Fruit fly (Drosophila melanogaster) whole organism, embryonic: ENCODE data around the gene Awh.

Experiments
- ATbp ChIP-seq: fragments of 200-800 bp; sonication (Bioruptor generic); optimal IDR thresholded peaks from 2 replicates; lab custom pipeline; 2017; ENCODE audit warnings: missing biosample characterization, mild to moderate bottlenecking, missing genetic modification characterization, missing genetic modification reagents
- Bgb ChIP-seq: fragments of 200-800 bp; sonication (Bioruptor generic); IDR thresholded peaks from 2 replicates; pipeline ENCODE4 v1.3.6; 2022; ENCODE audit warnings: missing biosample characterization, missing genetic modification characterization; ENCODE audit not compliant: partially characterized antibody
- CG10565 ChIP-seq: fragments of 200-800 bp; sonication (Bioruptor generic); optimal IDR thresholded peaks from 3 replicates; lab custom pipeline; 2016; ENCODE audit warnings: missing biosample characterization, mild to moderate bottlenecking, missing genetic modification characterization
- CG12104 ChIP-seq: fragments of 200-800 bp; sonication (Bioruptor generic); optimal IDR thresholded peaks from 3 replicates; lab custom pipeline; 2016; ENCODE audit warnings: missing biosample characterization, missing genetic modification characterization
- CG12942 ChIP-seq: fragments of 200-800 bp; sonication (Bioruptor generic); optimal IDR thresholded peaks from 3 replicates; lab custom pipeline; 2016; ENCODE audit warnings: missing biosample characterization, missing genetic modification characterization
- CG14441 ChIP-seq: fragments of 200-800 bp; sonication (Bioruptor generic); IDR thresholded peaks from 2 replicates; pipeline ENCODE4 v1.3.6; 2022; ENCODE audit warnings: missing biosample characterization, missing genetic modification characterization
- CG14860 ChIP-seq: fragments of 200-800 bp; sonication (Bioruptor generic); IDR thresholded peaks from 3 replicates; pipeline ENCODE4 v1.3.6; 2022; ENCODE audit warnings: missing biosample characterization, missing genetic modification characterization; ENCODE audit not compliant: partially characterized antibody
- CG15011 ChIP-seq: fragments of 200-800 bp; sonication (Bioruptor generic); optimal IDR thresholded peaks from 3 replicates; lab custom pipeline; 2018; ENCODE audit warnings: missing biosample characterization, mild to moderate bottlenecking, missing genetic modification characterization
- CG17385 ChIP-seq: fragments of 200-800 bp; sonication (Bioruptor generic); optimal IDR thresholded peaks from 3 replicates; lab custom pipeline; 2018; ENCODE audit warnings: missing biosample characterization, mild to moderate bottlenecking, missing genetic modification characterization
- CG18011 ChIP-seq: fragments of 200-800 bp; sonication (Bioruptor generic); optimal IDR thresholded peaks from 2 replicates; lab custom pipeline; 2017; ENCODE audit warnings: missing biosample characterization, missing genetic modification characterization, mild to moderate bottlenecking, moderate library complexity, missing genotype
- CG2875 ChIP-seq: fragments of 200-800 bp; sonication (Bioruptor generic); optimal IDR thresholded peaks from 2 replicates; lab custom pipeline; 2017; ENCODE audit warnings: missing biosample characterization, mild to moderate bottlenecking, missing genetic modification characterization, missing genetic modification reagents
- CG34422 ChIP-seq: fragments of 200-800 bp; sonication (Bioruptor generic); IDR thresholded peaks from 3 replicates; pipeline ENCODE4 v1.3.6; 2022; ENCODE audit warnings: missing biosample characterization, missing genetic modification characterization
- CG4617 ChIP-seq: fragments of 200-800 bp; sonication (Bioruptor generic); optimal IDR thresholded peaks from 3 replicates; lab custom pipeline; 2016; ENCODE audit warnings: missing biosample characterization, missing genetic modification characterization, borderline replicate concordance
- CG6272 ChIP-seq: fragments of 200-800 bp; sonication (Bioruptor generic); IDR thresholded peaks from 2 replicates; pipeline ENCODE4 v1.3.6; 2022; ENCODE audit warnings: missing biosample characterization, missing genetic modification characterization
- CG6654 ChIP-seq: fragments of 200-800 bp; sonication (Bioruptor generic); optimal IDR thresholded peaks from 2 replicates; lab custom pipeline; 2017; ENCODE audit warnings: missing biosample characterization, mild to moderate bottlenecking, missing genetic modification characterization
- CG7839 ChIP-seq: fragments of 200-800 bp; sonication (Bioruptor generic); optimal IDR thresholded peaks from 3 replicates; lab custom pipeline; 2018; ENCODE audit warnings: missing biosample characterization, mild to moderate bottlenecking, missing genetic modification characterization, moderate library complexity
- CG7987 ChIP-seq: fragments of 200-800 bp; sonication (Bioruptor generic); optimal IDR thresholded peaks from 2 replicates; lab custom pipeline; 2018; ENCODE audit warnings: missing biosample characterization, mild to moderate bottlenecking, missing genetic modification characterization, moderate library complexity
- CG8359 ChIP-seq: fragments of 200-800 bp; sonication (Bioruptor generic); optimal IDR thresholded peaks from 2 replicates; lab custom pipeline; 2017; ENCODE audit warnings: missing biosample characterization, mild to moderate bottlenecking, missing genetic modification characterization, borderline replicate concordance
- CHES-1-like ChIP-seq: fragments of 200-800 bp; sonication (Bioruptor generic); optimal IDR thresholded peaks from 2 replicates; lab custom pipeline; 2016; ENCODE audit warnings: missing biosample characterization, missing genetic modification characterization
- CkIIα-i1 ChIP-seq: fragments of 200-800 bp; sonication (Bioruptor generic); IDR thresholded peaks from 2 replicates; pipeline ENCODE4 v1.3.6; 2022; ENCODE audit warnings: missing biosample characterization, missing genetic modification characterization
- D19B ChIP-seq: fragments of 200-800 bp; sonication (Bioruptor generic); optimal IDR thresholded peaks from 2 replicates; lab custom pipeline; 2017; ENCODE audit warnings: missing biosample characterization, mild to moderate bottlenecking, missing genetic modification characterization
- Dip3 ChIP-seq: fragments of 200-800 bp; sonication (Bioruptor generic); optimal IDR thresholded peaks from 3 replicates; lab custom pipeline; 2016; ENCODE audit warnings: missing biosample characterization, missing genetic modification characterization
- E2f1 ChIP-seq: fragments of 200-800 bp; sonication (Bioruptor generic); IDR thresholded peaks from 2 replicates; pipeline ENCODE4 v1.3.6; 2022; ENCODE audit warnings: missing biosample characterization, missing genetic modification characterization
- ERR ChIP-seq: fragments of 200-800 bp; sonication (Bioruptor generic); optimal IDR thresholded peaks from 2 replicates; lab custom pipeline; 2016; ENCODE audit warnings: missing biosample characterization, missing genetic modification characterization
- H2.0 ChIP-seq: fragments of 200-800 bp; sonication (Bioruptor generic); IDR thresholded peaks from 2 replicates; pipeline ENCODE4 v1.3.6; 2022; ENCODE audit warnings: missing biosample characterization, missing genetic modification characterization
- Hr51 ChIP-seq, 2 experiments: fragments of 200-800 bp; sonication (Bioruptor generic); optimal IDR thresholded peaks; 2 replicates in 1 of 2; 3 replicates in 1 of 2; lab custom pipeline; 2016 to 2018; ENCODE audit warnings: missing biosample characterization in 2 of 2, missing genetic modification characterization in 2 of 2, mild to moderate bottlenecking in 1 of 2, moderate library complexity in 1 of 2
- Med ChIP-seq: fragments of 200-800 bp; sonication (Bioruptor generic); peaks from one replicate; lab custom pipeline; 2016; ENCODE audit warnings: missing biosample characterization, missing genetic modification characterization, mild to moderate bottlenecking, inconsistent platforms, moderate library complexity
- NC2α ChIP-seq: fragments of 200-800 bp; sonication (Bioruptor generic); optimal IDR thresholded peaks from 2 replicates; lab custom pipeline; 2016; ENCODE audit warnings: missing biosample characterization, missing genetic modification characterization
- NFAT ChIP-seq: fragments of 200-800 bp; sonication (Bioruptor generic); IDR thresholded peaks from 2 replicates; pipeline ENCODE4 v1.3.6; 2022; ENCODE audit warnings: missing biosample characterization, missing genetic modification characterization
- Nf-YC ChIP-seq: fragments of 200-800 bp; optimal IDR thresholded peaks from 3 replicates; lab custom pipeline; 2019; ENCODE audit warnings: missing biosample characterization, mild to moderate bottlenecking, missing genetic modification characterization, moderate library complexity
- Oaz ChIP-seq: fragments of 200-800 bp; sonication (Bioruptor generic); IDR thresholded peaks from 2 replicates; pipeline ENCODE4 v1.3.6; 2022; ENCODE audit warnings: missing biosample characterization, missing genetic modification characterization
- Pdp1 ChIP-seq, 2 experiments: fragments of 200-800 bp; sonication (Bioruptor generic); optimal IDR thresholded peaks; 3 replicates each; lab custom pipeline; 2016; ENCODE audit warnings: missing biosample characterization in 2 of 2, missing genetic modification characterization in 2 of 2, mild to moderate bottlenecking in 1 of 2, moderate library complexity in 1 of 2
- Sin3A ChIP-seq: fragments of >200 bp; optimal IDR thresholded peaks from 2 replicates; lab custom pipeline; 2018
- Stat92E ChIP-seq, 3 experiments: fragments of >200 bp in 2 of 3; fragments of 200-800 bp in 1 of 3; sonication (Bioruptor generic) in 1 of 3; optimal IDR thresholded peaks; 2 replicates each; lab custom pipeline; 2017 to 2019; ENCODE audit warnings: missing biosample characterization in 3 of 3, missing genetic modification characterization in 3 of 3, mild to moderate bottlenecking in 1 of 3, moderate library complexity in 1 of 3
- ase ChIP-seq: fragments of 200-800 bp; sonication (Bioruptor generic); IDR thresholded peaks from 3 replicates; pipeline ENCODE4 v1.3.6; 2022; ENCODE audit warnings: missing biosample characterization, missing genetic modification characterization
- ems ChIP-seq: fragments of 200-800 bp; sonication (Bioruptor generic); optimal IDR thresholded peaks from 3 replicates; lab custom pipeline; 2016; ENCODE audit warnings: missing biosample characterization, missing genetic modification characterization
- eve ChIP-seq, 2 experiments: fragments of >200 bp; optimal IDR thresholded peaks; 2 replicates each; lab custom pipeline; 2017; ENCODE audit warnings: missing biosample characterization in 2 of 2, missing genetic modification characterization in 2 of 2
- ewg ChIP-seq: fragments of 200-800 bp; sonication (Bioruptor generic); optimal IDR thresholded peaks from 3 replicates; lab custom pipeline; 2017; ENCODE audit warnings: mild to moderate bottlenecking, missing biosample characterization, missing genetic modification reagents, missing genetic modification characterization
- gro ChIP-seq: fragments of 200-800 bp; sonication (Bioruptor generic); optimal IDR thresholded peaks from 2 replicates; lab custom pipeline; 2016; ENCODE audit warnings: missing biosample characterization, missing genetic modification characterization
- her ChIP-seq: fragments of 200-800 bp; sonication (Bioruptor generic); optimal IDR thresholded peaks from 2 replicates; lab custom pipeline; 2016; ENCODE audit warnings: missing biosample characterization, missing genetic modification characterization
- insv ChIP-seq, 2 experiments: fragments of 200-800 bp; sonication (Bioruptor generic); optimal IDR thresholded peaks; 3 replicates each; lab custom pipeline; 2016 to 2018; ENCODE audit warnings: missing biosample characterization in 2 of 2, missing genetic modification characterization in 2 of 2
- inv ChIP-seq: fragments of 200-800 bp; sonication (Bioruptor generic); IDR thresholded peaks from 2 replicates; pipeline ENCODE4 v1.3.6; 2022; ENCODE audit warnings: missing biosample characterization, missing genetic modification characterization; ENCODE audit not compliant: partially characterized antibody
- ken ChIP-seq: fragments of 200-800 bp; sonication (Bioruptor generic); IDR thresholded peaks from 3 replicates; pipeline ENCODE4 v1.3.6; 2022; ENCODE audit warnings: missing biosample characterization, missing genetic modification characterization
- lola ChIP-seq, 3 experiments: fragments of >200 bp in 2 of 3; fragments of 200-800 bp in 1 of 3; sonication (Bioruptor generic) in 1 of 3; optimal IDR thresholded peaks; 2 replicates each; lab custom pipeline; 2017 to 2019; ENCODE audit warnings: missing biosample characterization in 3 of 3, missing genetic modification characterization in 3 of 3, mild to moderate bottlenecking in 1 of 3, moderate library complexity in 1 of 3
- mld ChIP-seq: fragments of 200-800 bp; sonication (Bioruptor generic); IDR thresholded peaks from 3 replicates; pipeline ENCODE4 v1.3.6; 2022; ENCODE audit warnings: missing biosample characterization, missing genetic modification characterization; ENCODE audit not compliant: partially characterized antibody
- nerfin-1 ChIP-seq: fragments of 200-800 bp; sonication (Bioruptor generic); optimal IDR thresholded peaks from 3 replicates; lab custom pipeline; 2019; ENCODE audit warnings: missing biosample characterization, mild to moderate bottlenecking, missing genetic modification characterization, moderate library complexity
- otp ChIP-seq: fragments of 200-800 bp; sonication (Bioruptor generic); IDR thresholded peaks from 3 replicates; pipeline ENCODE4, ENCODE4 v1.3.6; 2022; ENCODE audit warnings: missing biosample characterization, missing genetic modification characterization
- pros ChIP-seq: fragments of 200-800 bp; sonication (Bioruptor generic); optimal IDR thresholded peaks from 3 replicates; lab custom pipeline; 2019; ENCODE audit warnings: missing biosample characterization, mild to moderate bottlenecking, missing genetic modification characterization, moderate library complexity
- pzg ChIP-seq: fragments of 200-800 bp; sonication (Bioruptor generic); optimal IDR thresholded peaks from 3 replicates; lab custom pipeline; 2018; ENCODE audit warnings: missing biosample characterization, mild to moderate bottlenecking, missing genetic modification characterization, moderate library complexity
- sd ChIP-seq: fragments of 200-800 bp; sonication (Bioruptor generic); optimal IDR thresholded peaks from 3 replicates; lab custom pipeline; 2018; ENCODE audit warnings: missing biosample characterization, mild to moderate bottlenecking, missing genetic modification characterization, moderate library complexity

The Awh gene

DNA sequence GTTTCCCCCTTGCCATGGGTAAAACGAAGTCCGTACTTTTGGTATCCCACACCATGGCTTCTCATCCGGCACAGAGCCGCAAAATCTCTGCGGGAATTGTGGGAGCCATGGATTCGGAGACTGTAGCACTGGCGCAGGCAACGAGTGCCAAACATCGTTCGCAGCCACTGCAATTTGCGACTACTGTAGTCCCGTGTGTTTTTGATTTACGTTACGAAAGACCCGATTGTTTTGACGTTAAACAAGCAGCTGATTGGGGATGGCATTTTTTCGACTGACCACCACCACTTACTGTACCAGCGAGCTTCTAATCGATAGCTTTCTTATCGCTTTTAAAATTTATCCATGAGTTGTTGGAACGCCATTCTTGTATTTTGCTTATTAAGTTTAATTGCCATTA, 36.1 kb upstream of the Awh start, which contains the start of gene CG32262 (continued):
- TF ChIP-seq mld (GFP tag; lab: Robert Waterston, UW) (0 out of 3 replicates have a peak, but pooled peaks have one; percentile 46), CG4617 (peak; percentile 45), Dip3 (GFP tag; lab: Kevin White, UChicago) (no peak), Oaz (no peak), nerfin-1 (tag; lab: Kevin White, UChicago) (no peak), her (GFP tag; lab: Kevin White, UChicago) (peak; percentile 11), Hr51 (GFP tag; optimal IDR thresholded peaks at IDR 0.05; lab: Kevin White, UChicago) (no peak), D19B (GFP tag; lab: Kevin White, UChicago) (no peak), eve (GFP tag; optimal IDR thresholded peaks at IDR 0.05; lab: Kevin White, UChicago) (no peak), lola (GFP tag; optimal IDR thresholded peaks at IDR 0.05; lab: Kevin White, UChicago) (no peak), Med (GFP tag; lab: Kevin White, UChicago) (peak; percentile 63), CG34422 (GFP tag; lab: Robert Waterston, UW) (peak; percentile 52; the same call in 1 of the 3 replicates), CG12942 (GFP tag; lab: Kevin White, UChicago) (no peak), Pdp1 (GFP tag; optimal IDR thresholded peaks at IDR 0.05; lab: Kevin White, UChicago) (peak in 1 of 2 experiments; percentile 82), CG12104 (no peak), Bgb (GFP tag; lab: Robert Waterston, UW) (peak; percentile 70), ATbp (no peak), CkIIα-i1 (GFP tag; lab: Robert Waterston, UW) (no peak), CG18011 (GFP tag; lab: Kevin White, UChicago) (peak; percentile 92), ase (GFP tag; lab: Robert Waterston, UW) (no peak), Sin3A (lab: Kevin White, UChicago) (peak; percentile 3), CG7839 (tag; lab: Kevin White, UChicago) (no peak), E2f1 (GFP tag; lab: Robert Waterston, UW) (no peak), CG15011 (GFP tag; lab: Kevin White, UChicago) (no peak), inv (GFP tag; lab: Robert Waterston, UW) (no peak), CG14441 (GFP tag; lab: Robert Waterston, UW) (no peak), CG2875 (no peak), CG10565 (GFP tag; lab: Kevin White, UChicago) (no peak), CG6654 (GFP tag; lab: Kevin White, UChicago) (no peak), Stat92E (GFP tag; optimal IDR thresholded peaks at IDR 0.05; lab: Kevin White, UChicago) (peak in 1 of 3 experiments; percentile 35), insv (GFP tag; optimal IDR thresholded peaks at IDR 0.05; lab: Kevin White, UChicago) (no peak), CG14860 (GFP tag; lab: Robert Waterston, UW) (peak; percentile 54; the same call in 2 of the 3 replicates), pros (no peak), ken (GFP tag; lab: Robert Waterston, UW) (no peak), Nf-YC (tag; lab: Kevin White, UChicago) (no peak), pzg (GFP tag; lab: Kevin White, UChicago) (peak; percentile 67), CG7987 (no peak), NC2α (no peak), ewg (GFP tag; lab: Kevin White, UChicago) (no peak), CHES-1-like (GFP tag; lab: Kevin White, UChicago) (no peak), CG17385 (no peak), ems (GFP tag; lab: Kevin White, UChicago) (no peak), sd (tag; lab: Kevin White, UChicago) (no peak), NFAT (GFP tag; lab: Robert Waterston, UW) (no peak), otp (GFP tag; lab: Robert Waterston, UW) (no peak), CG8359 (no peak), ERR (no peak), CG6272 (no peak), H2.0 (GFP tag; lab: Robert Waterston, UW) (no peak), gro (GFP tag; lab: Kevin White, UChicago) (no peak)
